Fruit fly (Drosophila melanogaster) whole organism, prepupa: ENCODE data around the gene dgt2.

ENCODE experiments used
- Blimp-1 ChIP-seq: fragments of 200-800 bp; sonication (Bioruptor generic); optimal IDR thresholded peaks from 3 replicates; lab custom pipeline; 2017; ENCODE audit warnings: missing biosample characterization, missing genetic modification characterization, mild to moderate bottlenecking, moderate library complexity, missing genetic modification reagents
- CG10631 ChIP-seq: fragments of 200-800 bp; sonication (Bioruptor generic); optimal IDR thresholded peaks from 2 replicates; lab custom pipeline; 2016; ENCODE audit warnings: missing biosample characterization, missing genetic modification characterization
- CG10669 ChIP-seq: fragments of 200-800 bp; sonication (Bioruptor generic); optimal IDR thresholded peaks from 3 replicates; lab custom pipeline; 2018; ENCODE audit warnings: missing biosample characterization, mild to moderate bottlenecking, missing genetic modification characterization, moderate library complexity
- CG15336 ChIP-seq: fragments of 200-800 bp; sonication (Bioruptor generic); IDR thresholded peaks from 2 replicates; pipeline ENCODE4 v1.3.6; 2022; ENCODE audit warnings: missing biosample characterization, missing genetic modification characterization
- CG1621 ChIP-seq: fragments of 200-800 bp; sonication (Bioruptor generic); optimal IDR thresholded peaks from 3 replicates; lab custom pipeline; 2018; ENCODE audit warnings: missing biosample characterization, mild to moderate bottlenecking, missing genetic modification characterization
- CG16779 ChIP-seq: fragments of 200-800 bp; sonication (Bioruptor generic); optimal IDR thresholded peaks from 3 replicates; lab custom pipeline; 2017; ENCODE audit warnings: missing biosample characterization, mild to moderate bottlenecking, missing genetic modification characterization
- CG31627 ChIP-seq: fragments of 200-800 bp; sonication (Bioruptor generic); optimal IDR thresholded peaks from 3 replicates; lab custom pipeline; 2016; ENCODE audit warnings: missing biosample characterization, missing genetic modification characterization
- CG32006 ChIP-seq: fragments of 200-800 bp; sonication (Bioruptor generic); optimal IDR thresholded peaks from 3 replicates; lab custom pipeline; 2017; ENCODE audit warnings: missing biosample characterization, mild to moderate bottlenecking, missing genetic modification characterization
- CG34406 ChIP-seq: fragments of 200-800 bp; sonication (Bioruptor generic); optimal IDR thresholded peaks from 3 replicates; lab custom pipeline; 2016; ENCODE audit warnings: missing biosample characterization, missing genetic modification characterization
- CG3919 ChIP-seq: fragments of 200-800 bp; sonication (Bioruptor generic); optimal IDR thresholded peaks from 3 replicates; lab custom pipeline; 2016; ENCODE audit warnings: missing biosample characterization, missing genetic modification characterization
- CG4318 ChIP-seq: fragments of 200-800 bp; sonication (Bioruptor generic); optimal IDR thresholded peaks from 3 replicates; lab custom pipeline; 2017; ENCODE audit warnings: missing biosample characterization, mild to moderate bottlenecking, missing genetic modification characterization
- CG6163 ChIP-seq: fragments of 200-800 bp; sonication (Bioruptor generic); IDR thresholded peaks from 3 replicates; pipeline ENCODE4 v1.3.6; 2022; ENCODE audit warnings: missing biosample characterization, missing genetic modification characterization
- CG6276 ChIP-seq: fragments of 200-800 bp; sonication (Bioruptor generic); optimal IDR thresholded peaks from 2 replicates; lab custom pipeline; 2017; ENCODE audit warnings: missing biosample characterization, mild to moderate bottlenecking, missing genetic modification characterization
- CG6792 ChIP-seq: fragments of 200-800 bp; sonication (Bioruptor generic); optimal IDR thresholded peaks from 3 replicates; lab custom pipeline; 2016; ENCODE audit warnings: missing biosample characterization, missing genetic modification characterization
- CG6854 ChIP-seq: fragments of 200-800 bp; sonication (Bioruptor generic); optimal IDR thresholded peaks from 2 replicates; lab custom pipeline; 2017; ENCODE audit warnings: missing biosample characterization, mild to moderate bottlenecking, missing genetic modification characterization
- CG8119 ChIP-seq: fragments of 200-800 bp; sonication (Bioruptor generic); IDR thresholded peaks from 3 replicates; pipeline ENCODE4 v1.3.6; 2022; ENCODE audit warnings: missing biosample characterization, missing genetic modification characterization
- CG8319 ChIP-seq: fragments of 200-800 bp; sonication (Bioruptor generic); optimal IDR thresholded peaks from 3 replicates; lab custom pipeline; 2016; ENCODE audit warnings: missing biosample characterization, missing genetic modification characterization
- CG8632 ChIP-seq: fragments of 200-800 bp; sonication (Bioruptor generic); optimal IDR thresholded peaks from 3 replicates; lab custom pipeline; 2016; ENCODE audit warnings: missing biosample characterization, missing genetic modification characterization
- CG9139 ChIP-seq: fragments of 200-800 bp; sonication (Bioruptor generic); optimal IDR thresholded peaks from 3 replicates; lab custom pipeline; 2017; ENCODE audit warnings: missing biosample characterization, mild to moderate bottlenecking, missing genetic modification characterization
- Eip78C ChIP-seq: fragments of 200-800 bp; sonication (Bioruptor generic); peaks from one replicate; lab custom pipeline; 2016; ENCODE audit warnings: missing biosample characterization, missing genetic modification characterization
- Eip93F ChIP-seq: fragments of 200-800 bp; sonication (Bioruptor generic); optimal IDR thresholded peaks from 2 replicates; lab custom pipeline; 2016; ENCODE audit warnings: missing biosample characterization, mild to moderate bottlenecking, missing genetic modification characterization
- Gug ChIP-seq: fragments of 200-800 bp; sonication (Bioruptor generic); IDR thresholded peaks from 2 replicates; pipeline ENCODE4 v1.3.6; 2022; ENCODE audit warnings: missing biosample characterization, missing genetic modification characterization
- Hr38 ChIP-seq: sonication (Bioruptor generic); optimal IDR thresholded peaks from 2 replicates; lab custom pipeline; 2016; ENCODE audit warnings: missing biosample characterization, missing genetic modification characterization
- Hr39 ChIP-seq: fragments of 200-800 bp; sonication (Bioruptor generic); optimal IDR thresholded peaks from 2 replicates; lab custom pipeline; 2016; ENCODE audit warnings: missing biosample characterization, missing genetic modification characterization
- Lpt ChIP-seq: fragments of 200-800 bp; sonication (Bioruptor generic); optimal IDR thresholded peaks from 3 replicates; lab custom pipeline; 2016; ENCODE audit warnings: missing biosample characterization, missing genetic modification characterization
- OdsH ChIP-seq: fragments of 200-800 bp; sonication (Bioruptor generic); optimal IDR thresholded peaks from 3 replicates; lab custom pipeline; 2016; ENCODE audit warnings: missing biosample characterization, missing genetic modification characterization
- Sox15 ChIP-seq: fragments of 200-800 bp; sonication (Bioruptor generic); optimal IDR thresholded peaks from 3 replicates; lab custom pipeline; 2016; ENCODE audit warnings: missing biosample characterization, missing genetic modification characterization
- achi ChIP-seq: fragments of 200-800 bp; sonication (Bioruptor generic); optimal IDR thresholded peaks from 3 replicates; lab custom pipeline; 2016; ENCODE audit warnings: missing biosample characterization, missing genetic modification characterization
- acj6 ChIP-seq: fragments of 200-800 bp; sonication (Bioruptor generic); optimal IDR thresholded peaks from 3 replicates; lab custom pipeline; 2016; ENCODE audit warnings: missing biosample characterization, missing genetic modification characterization
- dac ChIP-seq: fragments of 200-800 bp; sonication (Bioruptor generic); optimal IDR thresholded peaks from 2 replicates; lab custom pipeline; 2017; ENCODE audit warnings: missing biosample characterization, mild to moderate bottlenecking, missing genetic modification characterization
- eg ChIP-seq: fragments of 200-800 bp; sonication (Bioruptor generic); IDR thresholded peaks from 3 replicates; pipeline ENCODE4 v1.3.6; 2022; ENCODE audit warnings: missing biosample characterization, missing genetic modification characterization
- esn ChIP-seq: fragments of 200-800 bp; sonication (Bioruptor generic); optimal IDR thresholded peaks from 2 replicates; lab custom pipeline; 2016; ENCODE audit warnings: missing biosample characterization, mild to moderate bottlenecking, missing genetic modification characterization, moderate library complexity
- fkh ChIP-seq: fragments of 200-800 bp; sonication (Bioruptor generic); optimal IDR thresholded peaks from 3 replicates; lab custom pipeline; 2017; ENCODE audit warnings: missing biosample characterization, mild to moderate bottlenecking, missing genetic modification characterization, moderate library complexity
- lz ChIP-seq: fragments of 200-800 bp; sonication (Bioruptor generic); optimal IDR thresholded peaks from 3 replicates; lab custom pipeline; 2016; ENCODE audit warnings: missing biosample characterization, missing genetic modification characterization
- net ChIP-seq: fragments of 200-800 bp; sonication (Bioruptor generic); optimal IDR thresholded peaks from 3 replicates; lab custom pipeline; 2016; ENCODE audit warnings: missing biosample characterization, missing genetic modification characterization
- salr ChIP-seq, 2 experiments: fragments of 200-800 bp; sonication (Bioruptor generic); optimal IDR thresholded peaks; 3 replicates each; lab custom pipeline; 2016 to 2018; ENCODE audit warnings: missing biosample characterization in 2 of 2, missing genetic modification characterization in 2 of 2, mild to moderate bottlenecking in 1 of 2
- spab ChIP-seq: fragments of 200-800 bp; sonication (Bioruptor generic); optimal IDR thresholded peaks from 2 replicates; lab custom pipeline; 2017; ENCODE audit warnings: missing biosample characterization, mild to moderate bottlenecking, missing genetic modification characterization, missing genetic modification reagents
- ss ChIP-seq, 2 experiments: fragments of 200-800 bp; sonication (Bioruptor generic); optimal IDR thresholded peaks; 2 replicates in 1 of 2; 3 replicates in 1 of 2; lab custom pipeline; 2017 to 2018; ENCODE audit warnings: mild to moderate bottlenecking in 2 of 2, missing biosample characterization in 2 of 2, missing genetic modification characterization in 2 of 2, moderate library complexity in 1 of 2
- svp ChIP-seq: fragments of 200-800 bp; sonication (Bioruptor generic); peaks from one replicate; lab custom pipeline; 2016; ENCODE audit warnings: missing biosample characterization, missing genetic modification characterization
- topi ChIP-seq: fragments of 200-800 bp; sonication (Bioruptor generic); optimal IDR thresholded peaks from 3 replicates; lab custom pipeline; 2016; ENCODE audit warnings: missing biosample characterization, missing genetic modification characterization

The dgt2 gene

dm6 chr2L:11970853-11971397 is 18.8 kb upstream of the dgt2 start (continued):
- TF ChIP-seq dac (GFP tag; lab: Kevin White, UChicago) (no peak), acj6 (GFP tag; lab: Kevin White, UChicago) (no peak), salr (GFP tag; optimal IDR thresholded peaks at IDR 0.05; lab: Kevin White, UChicago) (no peak), Lpt (peak; percentile 17), CG8319 (GFP tag; lab: Kevin White, UChicago) (no peak), svp (GFP tag; lab: Kevin White, UChicago) (peak; percentile 56), CG34406 (GFP tag; lab: Kevin White, UChicago) (no peak), Sox15 (GFP tag; lab: Kevin White, UChicago) (no peak), Hr39 (GFP tag; lab: Kevin White, UChicago) (no peak), achi (GFP tag; lab: Kevin White, UChicago) (no peak), CG4318 (GFP tag; lab: Kevin White, UChicago) (no peak), eg (GFP tag; lab: Robert Waterston, UW) (peak; percentile 48; the same call in 1 of the 3 replicates), topi (GFP tag; lab: Kevin White, UChicago) (peak; percentile 26), CG10669 (GFP tag; lab: Kevin White, UChicago) (no peak), CG6163 (GFP tag; lab: Robert Waterston, UW) (0 out of 3 replicates have a peak, but pooled peaks have one; percentile 28), Eip78C (GFP tag; lab: Kevin White, UChicago) (peak; percentile 46), CG6792 (no peak), fkh (GFP tag; lab: Kevin White, UChicago) (peak; percentile 85), net (GFP tag; lab: Kevin White, UChicago) (no peak), CG15336 (GFP tag; lab: Robert Waterston, UW) (0 out of 2 replicates have a peak, but pooled peaks have one; percentile 35), Gug (GFP tag; lab: Robert Waterston, UW) (no peak), lz (GFP tag; lab: Kevin White, UChicago) (no peak), esn (peak; percentile 36), CG3919 (peak; percentile 39), CG8119 (no peak; the same call in 2 of the 3 replicates), ss (GFP tag; optimal IDR thresholded peaks at IDR 0.05; lab: Kevin White, UChicago) (peak; percentile 31 to 54), CG10631 (GFP tag; lab: Kevin White, UChicago) (no peak), CG8632 (GFP tag; lab: Kevin White, UChicago) (no peak), Eip93F (GFP tag; lab: Kevin White, UChicago) (no peak), CG9139 (no peak), CG6854 (peak; percentile 45), CG1621 (tag; lab: Kevin White, UChicago) (peak; percentile 18), spab (GFP tag; lab: Kevin White, UChicago) (no peak), CG32006 (no peak), Blimp-1 (GFP tag; lab: Kevin White, UChicago) (peak; percentile 13), CG6276 (peak; percentile 10), CG31627 (no peak)

- TF ChIP-seq CG32006 (no peak), CG16779 (tag; lab: Kevin White, UChicago) (no peak), Hr38 (GFP tag; lab: Kevin White, UChicago) (no peak), OdsH (no peak), Lpt (no peak)
Measured at dm6 chr2L:11973145-11973738, 16.5 kb upstream of the dgt2 start.
